Worm (Caenorhabditis elegans) whole organism, mixed stage, embryonic: ENCODE data around the gene Y50D4B.1.

Source experiments
- elt-3 ChIP-seq: fragments of 150-350 bp; optimal IDR thresholded peaks from 2 replicates; lab custom pipeline; 2014; ENCODE audit warnings: missing biosample characterization, missing genetic modification characterization
- mab-5 ChIP-seq: fragments of 150-350 bp; optimal IDR thresholded peaks from 2 replicates; lab custom pipeline; 2014; ENCODE audit warnings: missing biosample characterization, missing genetic modification characterization
- mls-2 ChIP-seq: sonication (generic microtip); optimal IDR thresholded peaks from 2 replicates; lab custom pipeline; 2016; ENCODE audit warnings: mild to moderate bottlenecking, missing genetic modification characterization, moderate library complexity, missing compliant biosample characterization
- zip-8 ChIP-seq: fragments of 150-350 bp; optimal IDR thresholded peaks from 2 replicates; lab custom pipeline; 2014; ENCODE audit warnings: missing biosample characterization, missing genetic modification characterization

Gene Y50D4B.1

DNA sequence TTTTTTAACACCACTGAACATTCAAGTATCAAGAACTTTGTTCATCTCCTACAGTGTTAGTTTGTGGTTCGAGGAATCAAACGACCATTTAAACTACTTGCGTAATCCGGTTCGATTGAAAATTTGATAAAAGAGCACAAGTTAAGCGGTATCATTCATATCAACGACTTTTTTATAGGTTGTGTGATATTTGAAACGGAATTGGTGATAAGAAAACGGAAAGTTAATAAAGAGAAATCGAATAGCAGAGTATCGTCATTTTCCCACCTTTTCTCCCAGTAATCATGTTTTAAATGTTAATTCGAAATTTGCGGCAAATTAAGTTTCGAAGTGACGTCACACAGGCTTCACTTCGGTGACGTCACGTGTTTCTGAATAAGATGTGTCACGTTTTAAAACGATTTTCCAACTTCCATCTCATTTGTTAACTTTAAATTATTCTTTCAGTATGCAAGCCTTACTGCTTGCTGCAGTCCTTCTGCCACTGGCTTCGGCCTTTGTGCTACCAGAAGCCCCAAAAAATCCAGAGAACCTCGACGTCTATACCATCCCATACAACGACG is 63.6 kb downstream of the Y50D4B.1 start, which contains the start of gene T21H3.1:
Gene T21H3.1 (plus strand): TSS at position 448 of the 563 bp plus-strand sequence.
- no peak for TF ChIP-seq mab-5 (tag; lab: Kevin White, UChicago)
- TF ChIP-seq mls-2 = no peak
- no peak for TF ChIP-seq elt-3 (tag; lab: Kevin White, UChicago)
- peak; percentile 45 for TF ChIP-seq zip-8 (tag; lab: Kevin White, UChicago)
